Worm (Caenorhabditis elegans): ENCODE data around the gene eef-1A.1.

The eef-1A.1 gene

DNA sequence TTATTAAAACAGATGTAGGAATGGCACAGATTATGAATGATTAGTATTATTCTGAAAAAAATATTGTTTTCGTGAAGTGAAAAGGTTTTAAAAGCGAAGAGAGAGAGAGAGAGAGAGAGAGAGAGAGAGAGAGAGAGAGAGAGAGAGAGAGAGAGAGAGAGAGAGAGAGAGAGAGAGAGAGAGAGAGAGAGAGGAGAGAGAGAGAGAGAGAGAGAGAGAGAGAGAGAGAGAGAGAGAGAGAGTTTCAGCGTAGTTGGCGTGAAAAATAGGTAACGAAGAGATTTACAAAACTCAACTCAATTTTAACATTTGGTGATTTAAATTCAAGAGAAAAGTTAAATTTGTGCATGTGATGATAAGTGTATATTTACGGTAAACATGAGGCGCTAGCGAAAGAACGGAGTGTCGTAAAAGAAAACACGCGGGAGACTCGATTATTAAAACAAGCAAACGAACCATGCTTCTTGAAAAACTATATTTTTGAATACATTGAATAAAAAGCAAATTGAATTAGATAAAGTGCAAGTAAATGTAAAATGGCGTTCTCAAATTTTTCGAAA, 3.4 kb downstream of the eef-1A.1 start, which contains the start of gene panl-2 (continued):
- TF ChIP-seq nhr-76 (tag; optimal IDR thresholded peaks at IDR 0.05) (no peak), skn-1 (tag; optimal IDR thresholded peaks at IDR 0.05) (peak; percentile 52)

DNA sequence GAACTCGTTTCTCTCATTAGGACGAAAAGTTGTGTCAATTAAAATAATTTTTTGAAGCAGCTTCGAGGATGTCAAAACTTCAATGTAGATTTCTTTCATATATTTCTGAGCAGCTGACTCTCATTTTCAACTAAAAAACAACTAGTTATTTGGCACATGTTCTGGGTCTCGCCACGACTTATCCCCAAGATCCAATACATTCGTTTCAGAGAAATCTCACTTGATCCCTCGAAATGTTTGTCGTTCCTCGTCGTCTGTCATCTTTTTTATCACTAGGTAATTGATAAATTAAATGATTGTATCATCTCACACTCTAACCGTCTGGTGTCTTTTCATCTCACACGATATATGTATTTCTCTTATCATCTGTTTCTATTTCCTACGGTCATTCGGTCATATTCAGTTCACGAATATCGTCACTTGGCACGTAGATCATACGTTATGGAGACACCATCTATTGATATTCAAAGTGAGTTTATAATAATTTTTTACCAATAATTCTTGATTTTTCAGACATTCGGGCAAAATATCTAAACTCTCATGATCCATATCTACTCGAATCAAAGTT, 9.5 kb downstream of the eef-1A.1 start, which contains the start of the genes rpn-6.1 and F57B9.1:
rpn-6.1 (minus strand) TSS at position 65 of the 568 bp plus-strand sequence.
F57B9.1 (plus strand) TSS at position 154 of the 568 bp plus-strand sequence.
- peak; percentile 59 for TF ChIP-seq elt-2 (tag; optimal IDR thresholded peaks at IDR 0.05)
- TF ChIP-seq egl-27 (tag; optimal IDR thresholded peaks at IDR 0.05) = no peak
- peak; percentile 55 for TF ChIP-seq egl-5 (tag; optimal IDR thresholded peaks at IDR 0.05)
- no peak for TF ChIP-seq ZK546.5 (tag; optimal IDR thresholded peaks at IDR 0.05)
- no peak for TF ChIP-seq nhr-25 (tag; optimal IDR thresholded peaks at IDR 0.05)
- TF ChIP-seq pqm-1 (tag; optimal IDR thresholded peaks at IDR 0.05) = peak; percentile 13
- peak; percentile 21 for TF ChIP-seq nfya-1 (tag; optimal IDR thresholded peaks at IDR 0.05; ENCODE audit: insufficient read depth)
- TF ChIP-seq fkh-2 (tag; optimal IDR thresholded peaks at IDR 0.05) = no peak
- TF ChIP-seq ceh-16 (tag; optimal IDR thresholded peaks at IDR 0.05) = no peak
- no peak for TF ChIP-seq nhr-77 (tag; optimal IDR thresholded peaks at IDR 0.05)

DNA sequence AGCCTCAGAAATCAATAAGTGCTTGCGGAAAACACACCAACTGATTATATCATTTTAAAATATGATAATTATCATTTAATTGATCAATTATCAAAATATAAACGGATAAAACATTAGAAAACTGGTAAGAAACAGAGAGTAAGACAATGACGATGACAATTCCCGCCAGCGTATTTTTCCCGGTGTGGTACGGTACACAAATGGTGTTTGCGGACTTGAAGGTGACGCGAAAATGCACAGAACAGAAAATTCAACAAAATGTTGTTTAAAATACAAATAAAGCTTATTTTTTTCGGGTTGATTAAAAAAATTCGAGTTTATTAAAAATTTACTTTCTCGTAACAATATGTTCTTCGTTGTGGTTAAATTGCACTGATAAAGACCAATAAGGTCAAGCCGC, 10.3 kb downstream of the eef-1A.1 start:
- peak; percentile 40 for TF ChIP-seq ama-1 (optimal IDR thresholded peaks at IDR 0.05)
- peak; percentile 81 for TF ChIP-seq pha-4 (tag; optimal IDR thresholded peaks at IDR 0.05)
- peak; percentile 41 for TF ChIP-seq hmg-11 (tag; optimal IDR thresholded peaks at IDR 0.05)
- TF ChIP-seq skn-1 (tag; optimal IDR thresholded peaks at IDR 0.05) = peak; percentile 95
- TF ChIP-seq egl-5 (tag; optimal IDR thresholded peaks at IDR 0.05) = peak; percentile 25
- TF ChIP-seq elt-2 (tag; optimal IDR thresholded peaks at IDR 0.05) = peak; percentile 13
- TF ChIP-seq lin-15B (tag; optimal IDR thresholded peaks at IDR 0.05) = peak; percentile 46
- TF ChIP-seq lin-39 (tag; optimal IDR thresholded peaks at IDR 0.05) = no peak
- no peak for TF ChIP-seq nhr-237 (tag; optimal IDR thresholded peaks at IDR 0.05)
- TF ChIP-seq ztf-11 (tag; optimal IDR thresholded peaks at IDR 0.05) = no peak
- peak; percentile 81 for TF ChIP-seq nfya-1 (tag; optimal IDR thresholded peaks at IDR 0.05; ENCODE audit: insufficient read depth)
- TF ChIP-seq nhr-23 (tag; optimal IDR thresholded peaks at IDR 0.05) = peak; percentile 12

DNA sequence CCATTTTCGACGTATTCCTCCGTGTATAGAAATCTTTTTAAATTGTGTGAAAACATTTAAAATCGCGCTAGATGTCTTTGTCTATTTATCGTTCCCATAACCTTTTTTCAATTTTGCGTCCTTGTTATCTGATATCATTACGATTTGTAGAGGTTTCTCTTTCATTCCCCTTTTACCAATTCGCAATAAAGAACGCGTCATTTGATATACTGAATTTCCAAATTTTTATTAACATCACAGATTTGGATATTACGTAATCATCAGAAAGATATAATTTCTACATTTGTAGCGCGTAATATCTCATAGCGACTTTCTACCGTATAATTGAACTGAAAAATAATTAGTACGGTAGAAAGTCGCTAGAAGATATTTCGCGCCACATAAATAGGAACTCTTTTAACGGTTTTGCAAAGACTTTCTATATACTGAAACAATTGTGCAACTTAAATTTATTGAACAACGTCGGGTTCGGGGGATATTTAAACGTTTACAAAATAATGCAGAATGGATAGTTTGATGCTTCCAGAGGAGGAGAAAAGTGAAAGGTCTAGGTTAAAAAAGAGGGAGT, 12.8 kb downstream of the eef-1A.1 start:
- TF ChIP-seq nhr-12 (tag; optimal IDR thresholded peaks at IDR 0.05) (no peak), aly-2 (tag; optimal IDR thresholded peaks at IDR 0.05) (peak; percentile 26)

DNA sequence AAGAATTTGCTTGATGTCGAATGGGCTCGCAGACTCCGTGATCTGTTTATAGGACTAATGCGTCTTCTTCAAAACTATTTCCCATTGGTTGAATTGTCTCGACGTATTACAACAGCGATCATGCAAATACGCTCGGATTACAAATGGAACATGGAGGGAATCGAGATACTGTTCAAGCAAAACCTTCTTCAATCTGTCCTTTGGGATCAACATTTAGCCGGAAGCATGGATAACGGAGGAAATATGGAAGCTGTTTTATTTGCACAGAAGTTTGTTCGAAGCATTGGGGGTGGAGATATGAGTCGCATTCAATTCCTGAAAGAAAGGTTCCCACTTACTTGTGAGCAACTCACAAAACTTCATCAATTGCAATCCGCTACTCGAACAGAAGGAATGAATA, 15.7 kb downstream of the eef-1A.1 start:
- TF ChIP-seq lin-15B (tag; optimal IDR thresholded peaks at IDR 0.05) (no peak), mml-1 (tag; optimal IDR thresholded peaks at IDR 0.05) (no peak), unc-39 (tag; optimal IDR thresholded peaks at IDR 0.05) (no peak), eor-1 (tag; optimal IDR thresholded peaks at IDR 0.05) (no peak), elt-2 (tag; optimal IDR thresholded peaks at IDR 0.05) (no peak), jun-1 (tag; optimal IDR thresholded peaks at IDR 0.05) (no peak), ceh-82 (tag; optimal IDR thresholded peaks at IDR 0.05) (no peak), fkh-2 (tag; optimal IDR thresholded peaks at IDR 0.05) (no peak), fkh-10 (GFP tag; optimal IDR thresholded peaks at IDR 0.05) (no peak), ztf-11 (tag; optimal IDR thresholded peaks at IDR 0.05) (no peak), lin-39 (tag; optimal IDR thresholded peaks at IDR 0.05) (no peak), nhr-237 (tag; optimal IDR thresholded peaks at IDR 0.05) (no peak), tbx-2 (tag; optimal IDR thresholded peaks at IDR 0.05) (no peak), lsy-12 (tag; optimal IDR thresholded peaks at IDR 0.05) (no peak), skn-1 (tag; optimal IDR thresholded peaks at IDR 0.05) (no peak)

DNA sequence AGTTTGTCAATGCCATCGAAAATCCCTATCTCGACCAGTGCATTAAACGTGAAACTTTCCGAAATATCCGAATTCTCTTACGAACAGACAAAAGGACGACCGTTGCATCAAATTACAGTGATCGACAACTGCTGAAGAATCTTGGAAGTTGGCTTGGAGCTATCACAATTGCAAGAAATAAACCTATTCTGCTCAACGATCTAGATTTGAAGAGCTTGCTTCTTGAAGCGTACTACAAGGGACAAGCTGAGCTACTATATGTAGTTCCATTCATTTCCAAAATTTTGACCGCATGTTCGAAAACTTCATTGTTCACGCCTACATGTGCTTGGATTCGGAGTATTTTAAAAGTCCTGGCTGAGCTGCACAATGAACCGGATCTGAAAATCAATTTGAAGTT, 17.5 kb downstream of the eef-1A.1 start:
- no peak for TF ChIP-seq aly-2 (tag; optimal IDR thresholded peaks at IDR 0.05)
- TF ChIP-seq fos-1 (tag; optimal IDR thresholded peaks at IDR 0.05) = no peak
- TF ChIP-seq ceh-82 (tag; optimal IDR thresholded peaks at IDR 0.05) = no peak
- TF ChIP-seq mml-1 (tag; optimal IDR thresholded peaks at IDR 0.05) = no peak
- TF ChIP-seq elt-2 (tag; optimal IDR thresholded peaks at IDR 0.05) = no peak
- no peak for TF ChIP-seq nhr-76 (tag; optimal IDR thresholded peaks at IDR 0.05)

All from whole organism, L3 larva.